Fruit fly (Drosophila melanogaster): ENCODE measurements around the gene CG10654.

Gene CG10654

DNA sequence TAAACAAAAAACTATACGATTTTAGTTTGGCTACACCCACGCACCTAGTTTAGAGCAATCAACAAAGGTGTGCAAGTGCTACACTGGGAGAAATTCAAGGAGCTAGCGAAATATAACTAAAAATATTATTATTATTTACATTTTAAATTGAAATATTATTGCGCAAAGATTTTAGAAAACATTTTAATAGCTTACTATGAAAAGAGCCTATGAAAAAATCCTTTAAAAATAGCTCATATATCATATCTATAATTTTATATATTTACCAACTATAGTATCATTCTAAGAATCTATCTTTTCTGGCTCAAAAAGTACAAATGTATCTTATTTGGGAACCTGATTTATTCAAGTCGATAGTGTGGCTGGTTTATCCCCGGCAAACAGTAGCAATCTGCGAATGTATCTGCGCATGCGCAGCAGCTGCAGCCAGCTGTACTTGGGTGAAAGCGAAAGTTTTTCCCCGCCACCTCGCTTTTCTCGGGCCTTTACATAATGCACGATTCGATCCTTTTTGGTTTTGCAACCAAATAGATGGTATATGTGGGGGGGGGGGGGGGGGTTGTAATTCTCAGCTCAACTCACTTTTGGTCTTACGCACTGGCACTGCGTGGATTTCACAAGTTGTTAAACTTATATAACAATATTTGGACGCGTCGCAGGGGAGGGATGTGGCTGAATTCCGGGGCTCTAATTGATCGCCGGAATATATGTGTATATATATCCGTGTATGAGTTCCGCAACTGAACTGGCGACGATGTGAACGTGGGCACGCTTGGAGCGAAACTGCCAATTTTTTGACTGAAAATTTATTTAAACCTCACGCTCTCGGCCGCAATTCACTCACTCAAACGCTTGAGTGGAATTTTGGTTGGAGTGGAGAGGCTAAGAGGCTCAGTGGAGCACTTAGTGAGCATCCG lies 11.0 kb downstream of the CG10654 start, which contains the start of gene CG10657 (continued):
- TF ChIP-seq unpg (GFP tag; optimal IDR thresholded peaks at IDR 0.05) (no peak), Blimp-1 (GFP tag; optimal IDR thresholded peaks at IDR 0.05) (peak; percentile 48), CG11093 (GFP tag; IDR thresholded peaks at IDR 0.05) (no peak), mirr (GFP tag; optimal IDR thresholded peaks at IDR 0.05) (no peak), da (GFP tag; optimal IDR thresholded peaks at IDR 0.05) (no peak), tin (GFP tag; optimal IDR thresholded peaks at IDR 0.05) (no peak), CG10959 (GFP tag; IDR thresholded peaks at IDR 0.05) (no peak), CG17186 (GFP tag; optimal IDR thresholded peaks at IDR 0.05) (no peak), Ets97D (GFP tag; optimal IDR thresholded peaks at IDR 0.05) (no peak), pan (optimal IDR thresholded peaks at IDR 0.05) (no peak), pan (GFP tag; optimal IDR thresholded peaks at IDR 0.05 in 1 of 2, IDR thresholded peaks at IDR 0.05 in 1 of 2) (no peak), CG4820 (GFP tag; optimal IDR thresholded peaks at IDR 0.05) (no peak), cad (GFP tag; optimal IDR thresholded peaks at IDR 0.05) (no peak), sna (GFP tag; IDR thresholded peaks at IDR 0.05; ENCODE audit: partially characterized antibody) (no peak), CG17328 (GFP tag; IDR thresholded peaks at IDR 0.05) (no peak), onecut (GFP tag; IDR thresholded peaks at IDR 0.05) (no peak), CG14965 (GFP tag; optimal IDR thresholded peaks at IDR 0.05; ENCODE audit: borderline replicate concordance) (no peak), CG14014 (GFP tag; IDR thresholded peaks at IDR 0.05) (no peak), grau (tag; optimal IDR thresholded peaks at IDR 0.05) (no peak), CG10267 (tag; optimal IDR thresholded peaks at IDR 0.05) (no peak), kah (GFP tag; optimal IDR thresholded peaks at IDR 0.05) (no peak), Vsx1 (GFP tag; optimal IDR thresholded peaks at IDR 0.05) (no peak), Ets65A (GFP tag) (no peak), repo (GFP tag; optimal IDR thresholded peaks at IDR 0.05) (no peak), ranshi (GFP tag; IDR thresholded peaks at IDR 0.05) (no peak), CG1647 (GFP tag; optimal IDR thresholded peaks at IDR 0.05) (no peak), CG16863 (GFP tag; optimal IDR thresholded peaks at IDR 0.05) (no peak), CG6175 (GFP tag; IDR thresholded peaks at IDR 0.05) (no peak), CG6854 (GFP tag; optimal IDR thresholded peaks at IDR 0.05) (no peak), HLH4C (GFP tag; IDR thresholded peaks at IDR 0.05; ENCODE audit: partially characterized antibody) (no peak), Neu2 (GFP tag; optimal IDR thresholded peaks at IDR 0.05; ENCODE audit: borderline replicate concordance) (no peak), wdn (GFP tag; IDR thresholded peaks at IDR 0.05) (no peak), Atf3 (GFP tag; optimal IDR thresholded peaks at IDR 0.05) (no peak), btn (GFP tag; optimal IDR thresholded peaks at IDR 0.05) (no peak), twi (tag; optimal IDR thresholded peaks at IDR 0.05) (no peak), knrl (GFP tag; IDR thresholded peaks at IDR 0.05; ENCODE audit: partially characterized antibody) (no peak), NK7.1 (GFP tag; optimal IDR thresholded peaks at IDR 0.05) (no peak), NFAT (GFP tag; IDR thresholded peaks at IDR 0.05) (no peak), ewg (GFP tag; optimal IDR thresholded peaks at IDR 0.05) (no peak), CG14050 (GFP tag; IDR thresholded peaks at IDR 0.05) (no peak), lola (GFP tag; optimal IDR thresholded peaks at IDR 0.05) (no peak), CG18476 (GFP tag; optimal IDR thresholded peaks at IDR 0.05) (no peak), ab (GFP tag; optimal IDR thresholded peaks at IDR 0.05) (no peak), Dip3 (GFP tag; optimal IDR thresholded peaks at IDR 0.05) (no peak), Doc3 (GFP tag; IDR thresholded peaks at IDR 0.05; ENCODE audit: partially characterized antibody) (no peak), salm (tag; optimal IDR thresholded peaks at IDR 0.05) (no peak), CG4328 (GFP tag; optimal IDR thresholded peaks at IDR 0.05) (no peak), Poxn (GFP tag; IDR thresholded peaks at IDR 0.05) (no peak), chinmo (GFP tag; IDR thresholded peaks at IDR 0.05; ENCODE audit: partially characterized antibody) (peak; percentile 84; the same call in 2 of the 4 replicates), Myb (GFP tag; optimal IDR thresholded peaks at IDR 0.05) (no peak)
